Worm (Caenorhabditis elegans): ENCODE results near the gene F25A2.1.

ce11 chrV:1176277-1176839 is 3.0 kb upstream of the F25A2.1 start, which contains the start of gene T21H3.1:
- TF ChIP-seq unc-62 (GFP tag; optimal IDR thresholded peaks at IDR 0.05): no peak
- no peak for TF ChIP-seq unc-39 (tag; optimal IDR thresholded peaks at IDR 0.05)
- TF ChIP-seq elt-3 (tag; optimal IDR thresholded peaks at IDR 0.05): no peak
- TF ChIP-seq nhr-12 (tag; optimal IDR thresholded peaks at IDR 0.05): no peak
